Worm (Caenorhabditis elegans) whole organism, mixed stage, embryonic: Measurements from ENCODE around the gene W04H10.5.
A peak's percentile ranks its signal among the peaks of the same experiment; 100 is the strongest.

Source experiments
- M03D4.4 ChIP-seq: sonication (generic microtip); optimal IDR thresholded peaks from 2 replicates; lab custom pipeline; 2017; ENCODE audit warnings: mild to moderate bottlenecking, missing genetic modification characterization, missing compliant biosample characterization
- bed-3 ChIP-seq: fragments of 200-800 bp; sonication (Bioruptor generic); optimal IDR thresholded peaks from 3 replicates; lab custom pipeline; 2018; ENCODE audit warnings: mild to moderate bottlenecking, missing genetic modification characterization, moderate library complexity, missing compliant biosample characterization
- ceh-39 ChIP-seq: fragments of 150-350 bp; optimal IDR thresholded peaks from 2 replicates; lab custom pipeline; 2014; ENCODE audit warnings: missing biosample characterization, missing genetic modification characterization
- ceh-43 ChIP-seq: fragments of 200-800 bp; sonication (Bioruptor generic); optimal IDR thresholded peaks from 2 replicates; lab custom pipeline; 2018; ENCODE audit warnings: mild to moderate bottlenecking, missing genetic modification characterization, moderate library complexity, missing compliant biosample characterization
- ces-1 ChIP-seq: fragments of 150-350 bp; optimal IDR thresholded peaks from 2 replicates; lab custom pipeline; 2014; ENCODE audit warnings: missing biosample characterization, missing genetic modification reagents, missing genetic modification characterization
- drap-1 ChIP-seq: fragments of 200-800 bp; sonication (Bioruptor generic); optimal IDR thresholded peaks from 3 replicates; lab custom pipeline; 2018; ENCODE audit warnings: mild to moderate bottlenecking, missing genetic modification characterization, missing compliant biosample characterization
- elt-1 ChIP-seq: sonication (generic microtip); optimal IDR thresholded peaks from 2 replicates; lab custom pipeline; 2017; ENCODE audit warnings: missing genetic modification characterization, mild to moderate bottlenecking, missing compliant biosample characterization, antibody characterized with exemption, moderate library complexity, borderline replicate concordance; ENCODE audit not compliant: insufficient read depth
- elt-3 ChIP-seq: fragments of 150-350 bp; optimal IDR thresholded peaks from 2 replicates; lab custom pipeline; 2014; ENCODE audit warnings: missing biosample characterization, missing genetic modification characterization
- flh-1 ChIP-seq: fragments of 200-800 bp; sonication (Bioruptor generic); optimal IDR thresholded peaks from 2 replicates; lab custom pipeline; 2018; ENCODE audit warnings: mild to moderate bottlenecking, missing genetic modification characterization, moderate library complexity, missing compliant biosample characterization
- ham-2 ChIP-seq: fragments of 200-800 bp; sonication (Bioruptor generic); optimal IDR thresholded peaks from 2 replicates; lab custom pipeline; 2018; ENCODE audit warnings: mild to moderate bottlenecking, missing genetic modification characterization, missing compliant biosample characterization
- hlh-1 ChIP-seq: fragments of 150-350 bp; optimal IDR thresholded peaks from 2 replicates; lab custom pipeline; 2014; ENCODE audit warnings: missing biosample characterization, missing genetic modification reagents, missing genetic modification characterization
- lin-13 ChIP-seq: fragments of 150-350 bp; optimal IDR thresholded peaks from 2 replicates; lab custom pipeline; 2014; ENCODE audit warnings: missing biosample characterization, missing genetic modification characterization
- lsy-2 ChIP-seq: fragments of 150-350 bp; optimal IDR thresholded peaks from 2 replicates; lab custom pipeline; 2014; ENCODE audit warnings: missing biosample characterization, missing genetic modification characterization
- mab-5 ChIP-seq: fragments of 150-350 bp; optimal IDR thresholded peaks from 2 replicates; lab custom pipeline; 2014; ENCODE audit warnings: missing biosample characterization, missing genetic modification characterization
- mep-1 ChIP-seq: fragments of 150-350 bp; optimal IDR thresholded peaks from 2 replicates; lab custom pipeline; 2017; ENCODE audit warnings: missing biosample characterization, missing genetic modification reagents, missing genetic modification characterization, inconsistent platforms
- mls-2 ChIP-seq: sonication (generic microtip); optimal IDR thresholded peaks from 2 replicates; lab custom pipeline; 2016; ENCODE audit warnings: mild to moderate bottlenecking, missing genetic modification characterization, moderate library complexity, missing compliant biosample characterization
- nhr-12 ChIP-seq: fragments of 150-350 bp; optimal IDR thresholded peaks from 2 replicates; lab custom pipeline; 2014; ENCODE audit warnings: missing biosample characterization, missing genetic modification characterization
- nhr-2 ChIP-seq: fragments of 150-350 bp; optimal IDR thresholded peaks from 2 replicates; lab custom pipeline; 2014; ENCODE audit warnings: missing biosample characterization, missing genetic modification characterization
- nhr-237 ChIP-seq: fragments of 150-350 bp; optimal IDR thresholded peaks from 2 replicates; lab custom pipeline; 2014; ENCODE audit warnings: missing biosample characterization, missing genetic modification characterization
- nhr-76 ChIP-seq: sonication (generic microtip); optimal IDR thresholded peaks from 2 replicates; lab custom pipeline; 2017; ENCODE audit warnings: missing biosample characterization, missing genetic modification characterization
- pha-4 ChIP-seq: fragments of 150-350 bp; optimal IDR thresholded peaks from 2 replicates; lab custom pipeline; 2018; ENCODE audit warnings: missing biosample characterization, missing genetic modification reagents, missing genetic modification characterization
- sem-2 ChIP-seq: fragments of 200-800 bp; sonication (Bioruptor generic); optimal IDR thresholded peaks from 2 replicates; lab custom pipeline; 2018; ENCODE audit warnings: mild to moderate bottlenecking, missing genetic modification characterization, missing compliant biosample characterization
- snpc-4 ChIP-seq: fragments of 150-350 bp; optimal IDR thresholded peaks from 2 replicates; lab custom pipeline; 2014; ENCODE audit warnings: missing biosample characterization, missing genetic modification characterization
- sptf-1 ChIP-seq: sonication (generic microtip); optimal IDR thresholded peaks from 2 replicates; lab custom pipeline; 2017; ENCODE audit warnings: mild to moderate bottlenecking, missing genetic modification characterization, moderate library complexity, missing compliant biosample characterization
- unc-62 ChIP-seq: fragments of 150-350 bp; optimal IDR thresholded peaks from 2 replicates; lab custom pipeline; 2014; ENCODE audit warnings: missing biosample characterization, missing genetic modification reagents, missing genetic modification characterization
- zip-8 ChIP-seq: fragments of 150-350 bp; optimal IDR thresholded peaks from 2 replicates; lab custom pipeline; 2014; ENCODE audit warnings: missing biosample characterization, missing genetic modification characterization

The W04H10.5 gene

DNA sequence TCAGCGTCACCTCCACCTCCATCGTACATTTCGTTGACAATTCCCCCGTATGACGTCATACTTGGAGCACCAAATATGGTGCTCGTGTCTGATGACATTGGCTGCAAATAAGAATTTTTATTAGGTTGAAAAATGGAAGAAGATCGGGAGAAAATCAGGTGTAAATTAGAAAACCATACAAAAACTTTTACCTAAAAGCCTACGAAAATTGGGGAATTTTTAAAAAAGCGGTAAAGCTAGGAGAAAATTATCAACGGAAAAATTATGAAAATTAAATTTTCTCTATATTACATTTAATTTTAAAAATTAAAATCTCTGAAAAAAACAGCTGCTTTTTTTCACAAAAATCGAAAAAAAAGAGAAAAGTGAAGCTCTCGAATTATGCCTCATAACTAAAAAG lies 18.3 kb downstream of the W04H10.5 start, which contains the start of gene T04B8.5:
TSS of gene T04B8.5 (minus strand) at position 101 of the 400 bp plus-strand sequence.
- TF ChIP-seq nhr-237 (no peak), ces-1 (GFP tag; lab: Kevin White, UChicago) (no peak), zip-8 (tag; lab: Kevin White, UChicago) (peak; percentile 86), mep-1 (tag; lab: Kevin White, UChicago) (no peak)

DNA sequence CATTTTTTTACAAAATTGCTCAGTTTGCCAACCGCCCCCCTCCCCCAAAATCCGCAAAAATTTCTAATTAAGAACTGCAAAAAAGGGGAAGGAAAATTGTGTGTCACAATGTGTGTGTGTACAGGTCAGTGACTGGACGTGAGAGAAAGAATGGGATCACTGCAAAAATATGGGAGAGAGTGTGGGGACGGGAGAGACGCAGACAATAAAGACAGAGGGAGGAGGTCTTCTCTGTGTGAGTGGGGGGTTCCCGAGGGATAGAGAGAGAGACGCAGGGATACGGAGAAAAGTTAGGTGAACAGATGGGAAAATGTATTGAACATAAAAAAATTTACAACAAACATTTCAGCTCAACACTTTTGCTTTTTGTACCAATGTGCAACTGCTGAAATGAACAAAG lies 19.8 kb downstream of the W04H10.5 start:
- TF ChIP-seq sptf-1 (tag; lab: Kevin White, UChicago) (no peak), nhr-2 (tag; lab: Kevin White, UChicago) (peak; percentile 90), unc-62 (GFP tag; lab: Kevin White, UChicago) (peak; percentile 42), lin-13 (tag; lab: Kevin White, UChicago) (peak; percentile 6), mep-1 (tag; lab: Kevin White, UChicago) (peak; percentile 53), ceh-39 (tag; lab: Kevin White, UChicago) (peak; percentile 13), flh-1 (no peak)
- TF ChIP-seq, all 35 proteins: peak for 5

DNA sequence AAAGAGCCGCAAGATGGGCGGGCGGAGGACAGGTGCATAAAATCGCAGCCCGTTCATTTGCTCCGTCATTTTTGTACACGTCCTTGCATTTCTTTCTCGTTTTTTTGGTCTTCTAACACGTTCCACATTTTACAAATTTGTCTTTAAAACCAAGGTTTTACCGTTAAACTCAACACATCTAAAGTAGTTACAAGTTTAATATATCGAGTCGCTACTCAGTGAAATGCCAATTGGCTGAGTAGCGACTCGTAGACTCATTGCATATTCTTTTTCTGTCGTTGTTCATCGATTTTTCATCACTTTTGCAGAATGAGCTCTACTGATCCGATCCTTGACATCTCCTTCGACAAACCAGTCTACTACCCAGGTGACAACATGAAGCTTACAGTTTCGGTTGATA lies 21.1 kb downstream of the W04H10.5 start, which contains the start of gene arrd-1:
TSS of gene arrd-1 (plus strand) at position 301 of the 400 bp plus-strand sequence.
- TF ChIP-seq zip-8 (tag; lab: Kevin White, UChicago) (no peak), unc-62 (GFP tag; lab: Kevin White, UChicago) (no peak), hlh-1 (tag; lab: Kevin White, UChicago) (no peak), ceh-39 (tag; lab: Kevin White, UChicago) (no peak), ces-1 (GFP tag; lab: Kevin White, UChicago) (no peak), M03D4.4 (tag; lab: Kevin White, UChicago) (no peak), nhr-2 (tag; lab: Kevin White, UChicago) (no peak)
- TF ChIP-seq, all 35 proteins: peak for 0

DNA sequence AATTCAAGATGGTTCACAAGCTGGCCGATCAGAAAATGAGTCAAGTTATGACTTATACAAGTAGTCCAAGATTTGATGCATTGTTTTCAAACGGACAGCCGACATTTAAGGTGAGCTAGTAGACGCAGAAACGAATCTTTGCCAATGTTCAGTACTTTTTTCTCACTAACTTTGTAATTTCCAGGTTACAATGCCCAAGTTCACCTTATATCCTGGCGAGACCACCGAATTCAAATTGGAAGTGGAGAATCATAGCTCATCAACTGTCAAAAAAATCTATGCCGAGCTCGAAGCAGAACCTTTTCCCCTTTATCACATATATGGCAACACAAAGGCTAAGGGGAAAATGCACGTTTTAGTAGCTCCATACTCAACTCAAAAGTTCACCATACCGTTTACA lies 21.8 kb downstream of the W04H10.5 start:
- no peak for TF ChIP-seq pha-4 (tag; lab: Kevin White, UChicago)
- TF ChIP-seq drap-1: no peak
- no peak for TF ChIP-seq sem-2 (GFP tag; lab: Kevin White, UChicago)
- TF ChIP-seq nhr-12 (tag; lab: Kevin White, UChicago): no peak
- TF ChIP-seq elt-3: no peak
- TF ChIP-seq flh-1: no peak
- TF ChIP-seq sptf-1 (tag; lab: Kevin White, UChicago): no peak
- no peak for TF ChIP-seq ham-2 (GFP tag; lab: Kevin White, UChicago)
- TF ChIP-seq ceh-43: no peak
- TF ChIP-seq nhr-76 (tag; lab: Kevin White, UChicago): no peak

DNA sequence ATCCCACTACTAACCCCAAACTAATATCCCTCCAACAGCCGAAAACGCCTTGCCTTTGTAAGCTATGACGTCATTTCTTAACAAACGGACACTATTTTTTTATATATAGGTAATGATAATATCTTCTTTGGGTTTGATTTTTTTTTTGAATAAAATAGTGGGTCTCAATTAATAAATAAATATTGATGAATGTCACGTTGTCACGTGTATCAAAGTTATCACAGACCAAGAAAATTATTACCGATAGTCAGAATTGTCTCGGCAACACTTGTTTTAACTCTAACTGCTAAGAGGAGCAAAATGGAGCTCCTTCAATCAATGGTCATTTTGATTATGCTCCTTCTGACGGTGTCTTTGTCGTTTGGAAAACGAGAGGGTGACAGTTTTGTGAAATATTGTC lies 27.9 kb downstream of the W04H10.5 start, which contains the start of gene T04B8.1:
TSS of gene T04B8.1 (plus strand) at position 301 of the 400 bp plus-strand sequence.
- TF ChIP-seq mab-5 (tag; lab: Kevin White, UChicago) (no peak), drap-1 (no peak), ces-1 (GFP tag; lab: Kevin White, UChicago) (no peak), elt-1 (tag; lab: Kevin White, UChicago) (no peak), sem-2 (GFP tag; lab: Kevin White, UChicago) (no peak), mls-2 (no peak), ham-2 (GFP tag; lab: Kevin White, UChicago) (no peak), flh-1 (no peak), unc-62 (GFP tag; lab: Kevin White, UChicago) (no peak), bed-3 (GFP tag; lab: Kevin White, UChicago) (no peak), M03D4.4 (tag; lab: Kevin White, UChicago) (no peak), nhr-12 (tag; lab: Kevin White, UChicago) (no peak), lin-13 (tag; lab: Kevin White, UChicago) (no peak), snpc-4 (tag; lab: Kevin White, UChicago) (no peak), zip-8 (tag; lab: Kevin White, UChicago) (no peak), lsy-2 (tag; lab: Kevin White, UChicago) (no peak)

DNA sequence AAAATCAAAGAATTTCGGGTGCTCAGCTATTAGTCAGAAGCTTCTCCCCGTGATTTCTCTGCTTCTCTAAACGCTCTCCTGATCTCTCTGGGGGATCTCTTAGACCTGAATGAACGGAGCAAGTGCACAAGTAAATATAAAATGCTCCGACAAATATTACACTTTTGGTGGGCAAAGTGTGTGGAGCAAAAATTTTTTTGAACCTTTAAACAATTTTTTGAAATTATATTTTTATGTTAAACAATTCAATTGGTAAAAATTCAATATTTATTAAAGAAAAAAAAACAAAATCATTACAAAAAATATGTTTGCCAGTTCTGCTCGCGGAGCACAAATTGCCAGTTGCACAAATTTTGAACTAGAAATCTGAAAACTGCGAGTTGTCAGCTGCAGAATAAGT lies 33.3 kb downstream of the W04H10.5 start, which contains the start of gene K07E8.6:
TSS of gene K07E8.6 (minus strand) at position 101 of the 400 bp plus-strand sequence.
- TF ChIP-seq flh-1: no peak
- TF ChIP-seq snpc-4 (tag; lab: Kevin White, UChicago): no peak
- TF ChIP-seq nhr-2 (tag; lab: Kevin White, UChicago): no peak
- TF ChIP-seq drap-1: no peak
- no peak for TF ChIP-seq nhr-76 (tag; lab: Kevin White, UChicago)
